Fruit fly (Drosophila melanogaster) whole organism: Measurements from ENCODE around the gene galla-2.

Experiments
- CG8478 ChIP-seq: fragments of >200 bp; optimal IDR thresholded peaks from 2 replicates; lab custom pipeline; 2018; ENCODE audit warnings: inconsistent platforms
- Dll ChIP-seq: fragments of >200 bp; optimal IDR thresholded peaks from 2 replicates; lab custom pipeline; 2017
- EcR ChIP-seq, 2 experiments: fragments of >200 bp; optimal IDR thresholded peaks; 2 replicates each; lab custom pipeline; 2017; ENCODE audit warnings: missing biosample characterization in 2 of 2, missing genetic modification characterization in 2 of 2, missing genetic modification reagents in 2 of 2
- pan ChIP-seq: fragments of >200 bp; optimal IDR thresholded peaks from 2 replicates; lab custom pipeline; 2017
- psq ChIP-seq: fragments of >200 bp; optimal IDR thresholded peaks from 2 replicates; lab custom pipeline; 2017
- usp ChIP-seq: fragments of >200 bp; optimal IDR thresholded peaks from 2 replicates; lab custom pipeline; 2017; ENCODE audit warnings: missing biosample characterization, missing genetic modification characterization, mixed read lengths

Gene galla-2

dm6 chr3L:10918454-10918853 lies 35.8 kb downstream of the galla-2 start:
- TF ChIP-seq usp (GFP tag; lab: Kevin White, UChicago) (no peak), pan (lab: Kevin White, UChicago) (no peak), CG8478 (lab: Kevin White, UChicago) (no peak), psq (lab: Kevin White, UChicago) (no peak)

dm6 chr3L:10922973-10923372 lies 40.3 kb downstream of the galla-2 start:
- TF ChIP-seq Dll (no peak), pan (lab: Kevin White, UChicago) (no peak), EcR (GFP tag; optimal IDR thresholded peaks at IDR 0.05; lab: Kevin White, UChicago) (no peak), CG8478 (lab: Kevin White, UChicago) (no peak), usp (GFP tag; lab: Kevin White, UChicago) (no peak), psq (lab: Kevin White, UChicago) (no peak)

dm6 chr3L:10924683-10925082 lies 42.0 kb downstream of the galla-2 start:
- no peak for TF ChIP-seq pan (lab: Kevin White, UChicago)
- TF ChIP-seq psq (lab: Kevin White, UChicago): no peak
- TF ChIP-seq CG8478 (lab: Kevin White, UChicago): no peak
- TF ChIP-seq usp (GFP tag; lab: Kevin White, UChicago): no peak
- TF ChIP-seq EcR (GFP tag; optimal IDR thresholded peaks at IDR 0.05; lab: Kevin White, UChicago): no peak
- TF ChIP-seq Dll: no peak

- no peak for TF ChIP-seq EcR (GFP tag; optimal IDR thresholded peaks at IDR 0.05; lab: Kevin White, UChicago)
- TF ChIP-seq psq (lab: Kevin White, UChicago): no peak
- no peak for TF ChIP-seq Dll
- TF ChIP-seq usp (GFP tag; lab: Kevin White, UChicago): no peak
- TF ChIP-seq CG8478 (lab: Kevin White, UChicago): no peak
- TF ChIP-seq pan (lab: Kevin White, UChicago): no peak
Measured at dm6 chr3L:10927349-10927748, 44.7 kb downstream of the galla-2 start.

- TF ChIP-seq Dll: no peak
- TF ChIP-seq CG8478 (lab: Kevin White, UChicago): no peak
- no peak for TF ChIP-seq pan (lab: Kevin White, UChicago)
- TF ChIP-seq psq (lab: Kevin White, UChicago): no peak
- no peak for TF ChIP-seq usp (GFP tag; lab: Kevin White, UChicago)
- no peak for TF ChIP-seq EcR (GFP tag; optimal IDR thresholded peaks at IDR 0.05; lab: Kevin White, UChicago)
Measured at dm6 chr3L:10927953-10928352, 45.3 kb downstream of the galla-2 start.

- TF ChIP-seq usp (GFP tag; lab: Kevin White, UChicago) (no peak), pan (lab: Kevin White, UChicago) (peak; percentile 86), psq (lab: Kevin White, UChicago) (no peak), Dll (no peak), EcR (GFP tag; optimal IDR thresholded peaks at IDR 0.05; lab: Kevin White, UChicago) (no peak), CG8478 (lab: Kevin White, UChicago) (no peak)
Measured at dm6 chr3L:10928801-10929200, 46.1 kb downstream of the galla-2 start.

- TF ChIP-seq usp (GFP tag; lab: Kevin White, UChicago): no peak
- TF ChIP-seq pan (lab: Kevin White, UChicago): no peak
- no peak for TF ChIP-seq EcR (GFP tag; optimal IDR thresholded peaks at IDR 0.05; lab: Kevin White, UChicago)
- no peak for TF ChIP-seq Dll
- TF ChIP-seq psq (lab: Kevin White, UChicago): no peak
Measured at dm6 chr3L:10931430-10931829, 48.7 kb downstream of the galla-2 start.
